Fruit fly (Drosophila melanogaster) whole organism, pupa: ENCODE results near the gene CG15347.

Experiments used
- CG10348 ChIP-seq: fragments of 200-800 bp; sonication (Bioruptor generic); IDR thresholded peaks from 2 replicates; pipeline ENCODE4 v1.3.6; 2022; ENCODE audit warnings: missing biosample characterization, missing genetic modification characterization
- CG12605 ChIP-seq: fragments of 200-800 bp; sonication (Bioruptor generic); IDR thresholded peaks from 2 replicates; pipeline ENCODE4 v1.3.6; 2022; ENCODE audit warnings: missing biosample characterization, missing genetic modification characterization

DNA sequence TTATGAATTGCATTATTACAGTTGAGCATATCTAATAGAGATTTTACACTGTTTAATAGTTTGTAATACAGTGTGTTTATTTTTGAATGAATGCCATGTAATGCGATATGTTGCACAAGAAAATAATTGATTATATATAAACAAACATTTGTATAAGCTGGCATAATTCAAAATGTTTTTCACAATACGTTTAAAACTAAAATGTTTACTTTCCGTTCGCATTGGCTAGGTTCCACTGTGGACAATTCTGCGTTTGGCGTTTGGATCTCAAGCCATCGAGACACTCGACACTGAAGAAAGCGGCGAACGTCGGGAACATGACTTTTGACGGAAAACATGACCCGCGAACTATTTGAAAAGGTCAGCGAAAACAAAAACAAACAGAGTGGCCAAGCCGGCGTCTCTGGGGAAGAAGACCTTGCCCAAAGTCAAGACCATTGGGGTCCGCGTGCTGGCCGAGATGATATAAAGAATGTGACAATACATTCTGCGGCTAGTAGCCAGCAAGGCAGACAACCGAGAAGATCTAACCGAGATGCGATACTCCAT is 12.7 kb upstream of the CG15347 start, which contains the start of gene Cp7Fb:
- TF ChIP-seq CG10348 = no peak
- TF ChIP-seq CG12605 = no peak
